Worm (Caenorhabditis elegans): Measurements from ENCODE around the gene mrp-3.

Gene mrp-3

ce11 chrX:15982630-15983029, 43.5 kb upstream of the mrp-3 start, which contains the start of gene C09G1.2:
C09G1.2 (minus strand) TSS chrX:15982730.
- TF ChIP-seq C04F5.9 (tag; optimal IDR thresholded peaks at IDR 0.05) (no peak), vab-15 (tag; optimal IDR thresholded peaks at IDR 0.05) (no peak), hlh-17 (GFP tag; optimal IDR thresholded peaks at IDR 0.05; ENCODE audit: borderline replicate concordance) (no peak), ceh-82 (tag; optimal IDR thresholded peaks at IDR 0.05) (no peak), nhr-28 (tag; optimal IDR thresholded peaks at IDR 0.05) (no peak), ceh-90 (tag; optimal IDR thresholded peaks at IDR 0.05) (no peak), ztf-4 (tag; optimal IDR thresholded peaks at IDR 0.05) (no peak), egl-27 (tag; optimal IDR thresholded peaks at IDR 0.05) (no peak), mef-2 (tag; optimal IDR thresholded peaks at IDR 0.05) (no peak)

- no peak for TF ChIP-seq elt-3 (tag; optimal IDR thresholded peaks at IDR 0.05)
- no peak for TF ChIP-seq vab-15 (tag; optimal IDR thresholded peaks at IDR 0.05)
- TF ChIP-seq irx-1 (tag; optimal IDR thresholded peaks at IDR 0.05), result no peak
- no peak for TF ChIP-seq tbx-2 (tag; optimal IDR thresholded peaks at IDR 0.05)
- no peak for TF ChIP-seq unc-98 (GFP tag; IDR thresholded peaks at IDR 0.05)
- TF ChIP-seq egl-27 (tag; optimal IDR thresholded peaks at IDR 0.05), result no peak
- TF ChIP-seq nhr-28 (tag; optimal IDR thresholded peaks at IDR 0.05), result no peak
- TF ChIP-seq lir-3 (tag; optimal IDR thresholded peaks at IDR 0.05; ENCODE audit: poor library complexity), result no peak
- no peak for TF ChIP-seq blmp-1 (tag; optimal IDR thresholded peaks at IDR 0.05)
- no peak for TF ChIP-seq hlh-4 (tag; optimal IDR thresholded peaks at IDR 0.05)
- TF ChIP-seq sox-4 (tag; optimal IDR thresholded peaks at IDR 0.05), result no peak
- TF ChIP-seq grh-1 (GFP tag; IDR thresholded peaks at IDR 0.05), result no peak
- TF ChIP-seq ceh-88 (GFP tag; IDR thresholded peaks at IDR 0.05), result no peak
- TF ChIP-seq nhr-71 (tag; optimal IDR thresholded peaks at IDR 0.05), result no peak
- TF ChIP-seq nhr-84 (tag; optimal IDR thresholded peaks at IDR 0.05), result no peak
- no peak for TF ChIP-seq lin-14 (GFP tag; optimal IDR thresholded peaks at IDR 0.05)
These were observed 19.6 kb upstream of the mrp-3 start, which contains the start of gene C09G1.5 for ce11 chrX:15958767-15959166. C09G1.5 (plus strand) TSS chrX:15959067.

ce11 chrX:15953611-15954010, 14.5 kb upstream of the mrp-3 start:
- TF ChIP-seq snpc-4 (tag; optimal IDR thresholded peaks at IDR 0.05) (peak; percentile 39), F16B12.6 (tag; optimal IDR thresholded peaks at IDR 0.05) (no peak)

ce11 chrX:15953086-15953485, 14.0 kb upstream of the mrp-3 start:
- TF ChIP-seq efl-1 (optimal IDR thresholded peaks at IDR 0.05) (no peak), efl-1 (GFP tag; optimal IDR thresholded peaks at IDR 0.05 in 1 of 2) (peak in 1 of 2 experiments; percentile 82), dpl-1 (GFP tag; optimal IDR thresholded peaks at IDR 0.05) (no peak)

- no peak for TF ChIP-seq vab-15 (tag; optimal IDR thresholded peaks at IDR 0.05)
- TF ChIP-seq hlh-17 (GFP tag; optimal IDR thresholded peaks at IDR 0.05; ENCODE audit: borderline replicate concordance), result no peak
- no peak for TF ChIP-seq aly-2 (tag; optimal IDR thresholded peaks at IDR 0.05)
- no peak for TF ChIP-seq lir-3 (tag; optimal IDR thresholded peaks at IDR 0.05; ENCODE audit: poor library complexity)
- no peak for TF ChIP-seq nhr-237 (tag; optimal IDR thresholded peaks at IDR 0.05)
- no peak for TF ChIP-seq ztf-4 (tag; optimal IDR thresholded peaks at IDR 0.05)
- no peak for TF ChIP-seq C34B4.2 (tag; optimal IDR thresholded peaks at IDR 0.05)
- TF ChIP-seq nhr-85 (tag), result no peak
These were observed 12.1 kb upstream of the mrp-3 start, which contains the start of gene col-186 for ce11 chrX:15951194-15951593. col-186 (plus strand) TSS chrX:15951494.

ce11 chrX:15945806-15946205, 6.7 kb upstream of the mrp-3 start:
- no peak for TF ChIP-seq nhr-11 (tag; optimal IDR thresholded peaks at IDR 0.05)
- TF ChIP-seq nhr-84 (tag; optimal IDR thresholded peaks at IDR 0.05), result no peak
- no peak for TF ChIP-seq fkh-8 (tag; optimal IDR thresholded peaks at IDR 0.05)
- TF ChIP-seq ceh-8 (GFP tag; optimal IDR thresholded peaks at IDR 0.05), result no peak
- no peak for TF ChIP-seq nhr-28 (tag; optimal IDR thresholded peaks at IDR 0.05)
- TF ChIP-seq nhr-20 (tag; optimal IDR thresholded peaks at IDR 0.05), result no peak
- TF ChIP-seq ama-1 (optimal IDR thresholded peaks at IDR 0.05), result no peak
- no peak for TF ChIP-seq aha-1 (tag; optimal IDR thresholded peaks at IDR 0.05)
- TF ChIP-seq grh-1 (GFP tag; IDR thresholded peaks at IDR 0.05), result no peak
- TF ChIP-seq blmp-1 (tag; optimal IDR thresholded peaks at IDR 0.05), result no peak
- no peak for TF ChIP-seq unc-62 (GFP tag; optimal IDR thresholded peaks at IDR 0.05)
- no peak for TF ChIP-seq xbp-1 (tag; optimal IDR thresholded peaks at IDR 0.05)
- TF ChIP-seq ces-1 (GFP tag; optimal IDR thresholded peaks at IDR 0.05), result no peak
- no peak for TF ChIP-seq hlh-4 (tag; optimal IDR thresholded peaks at IDR 0.05)
- TF ChIP-seq efl-3 (GFP tag; optimal IDR thresholded peaks at IDR 0.05), result no peak
- no peak for TF ChIP-seq unc-98 (GFP tag; IDR thresholded peaks at IDR 0.05)
- TF ChIP-seq unc-30 (tag; optimal IDR thresholded peaks at IDR 0.05), result no peak
- TF ChIP-seq ets-5 (GFP tag; IDR thresholded peaks at IDR 0.05), result no peak
- no peak for TF ChIP-seq ztf-4 (tag; optimal IDR thresholded peaks at IDR 0.05)
- TF ChIP-seq mdl-1 (tag; optimal IDR thresholded peaks at IDR 0.05), result no peak

All from whole organism, L1 larva.